Worm (Caenorhabditis elegans) whole organism, L4 larva: Measurements from ENCODE around the gene fbxa-152.
"Not testable (repeated sequence)": the region's sequence is repeated elsewhere in the genome, so short reads cannot be mapped to it uniquely, and the experiment has no call there.

Experiments used
- ama-1 ChIP-seq: fragments of 150-350 bp; optimal IDR thresholded peaks from 2 replicates; lab custom pipeline; 2014; ENCODE audit warnings: inconsistent platforms, mixed read lengths
- ces-1 ChIP-seq: fragments of 150-350 bp; sonication (generic microtip); optimal IDR thresholded peaks from 4 replicates; lab custom pipeline; 2014; ENCODE audit warnings: missing biosample characterization, missing genetic modification reagents, missing genetic modification characterization
- dmd-8 ChIP-seq: fragments of 200-800 bp; sonication (Bioruptor generic); IDR thresholded peaks from 2 replicates; pipeline ENCODE4 v1.3.6; 2022; ENCODE audit warnings: missing genetic modification characterization, missing compliant biosample characterization
- lin-29 ChIP-seq: fragments of 200-800 bp; sonication (Bioruptor generic); IDR thresholded peaks from 2 replicates; pipeline ENCODE4 v1.3.6; 2022; ENCODE audit warnings: missing genetic modification reagents, missing genetic modification characterization, missing compliant biosample characterization
- nhr-11 ChIP-seq: fragments of 150-350 bp; optimal IDR thresholded peaks from 2 replicates; lab custom pipeline; 2014; ENCODE audit warnings: missing biosample characterization, missing genetic modification characterization
- nhr-237 ChIP-seq: sonication (generic microtip); optimal IDR thresholded peaks from 2 replicates; lab custom pipeline; 2017; ENCODE audit warnings: missing biosample characterization, missing genetic modification characterization
- unc-130 ChIP-seq: sonication (generic microtip); optimal IDR thresholded peaks from 2 replicates; lab custom pipeline; 2016; ENCODE audit warnings: missing genetic modification reagents, missing genetic modification characterization, missing compliant biosample characterization
- zip-11 ChIP-seq: fragments of 200-800 bp; sonication (Bioruptor generic); IDR thresholded peaks from 2 replicates; pipeline ENCODE4 v1.3.6; 2022; ENCODE audit warnings: missing genetic modification characterization, missing compliant biosample characterization

- TF ChIP-seq ces-1 (GFP tag; lab: Kevin White, UChicago); nhr-237 (tag; lab: Kevin White, UChicago); ama-1 (lab: Kevin White, UChicago); lin-29 (GFP tag; lab: Robert Waterston, UW); unc-130; dmd-8 (GFP tag; lab: Robert Waterston, UW); nhr-11 (tag; lab: Kevin White, UChicago); zip-11: not testable (repeated sequence)
These were observed 45.5 kb upstream of the fbxa-152 start, which contains the start of the genes C55A1.7 and C55A1.6 for ce11 chrV:15647536-15648085.
